Worm (Caenorhabditis elegans) whole organism, young adult: Measurements from ENCODE around the gene Y54F10AM.15.
"Not testable (repeated sequence)": the region's sequence is repeated elsewhere in the genome, so short reads cannot be mapped to it uniquely, and the experiment has no call there.

Experiments used
- dpl-1 ChIP-seq: fragments of 150-350 bp; optimal IDR thresholded peaks from 2 replicates; lab custom pipeline; 2014; ENCODE audit warnings: missing biosample characterization, missing genetic modification reagents, missing genetic modification characterization
- lin-35 ChIP-seq, 3 experiments: fragments of 150-350 bp in 2 of 3; sonication (generic microtip) in 1 of 3; optimal IDR thresholded peaks; 2 replicates each; lab custom pipeline; 2014 to 2018; ENCODE audit warnings: missing biosample characterization in 3 of 3, missing genetic modification characterization in 3 of 3, missing genetic modification reagents in 3 of 3
- ztf-22 ChIP-seq: fragments of 200-800 bp; sonication (Bioruptor generic); optimal IDR thresholded peaks from 2 replicates; lab custom pipeline; 2018; ENCODE audit warnings: mild to moderate bottlenecking, missing genetic modification characterization, moderate library complexity, missing compliant biosample characterization

ce11 chrIII:2500073-2500472 is 28.4 kb downstream of the Y54F10AM.15 start:
- TF ChIP-seq lin-35 (GFP tag; optimal IDR thresholded peaks at IDR 0.05; lab: Kevin White, UChicago); ztf-22 (GFP tag; lab: Kevin White, UChicago); dpl-1 (GFP tag; lab: Kevin White, UChicago): not testable (repeated sequence)
